Worm (Caenorhabditis elegans) whole organism, early embryonic: Measurements from ENCODE around the gene srh-284.

ENCODE experiments used
- B0310.2 ChIP-seq: sonication (generic microtip); optimal IDR thresholded peaks from 2 replicates; lab custom pipeline; 2016; ENCODE audit warnings: mild to moderate bottlenecking, missing genetic modification characterization, missing compliant biosample characterization
- F13C5.2 ChIP-seq: sonication (generic microtip); optimal IDR thresholded peaks from 2 replicates; lab custom pipeline; 2017; ENCODE audit warnings: mild to moderate bottlenecking, missing genetic modification characterization, inconsistent platforms, missing compliant biosample characterization
- aly-1 ChIP-seq: sonication (generic microtip); optimal IDR thresholded peaks from 2 replicates; lab custom pipeline; 2016; ENCODE audit warnings: missing genetic modification characterization, missing compliant biosample characterization
- ama-1 ChIP-seq: fragments of 150-350 bp; optimal IDR thresholded peaks from 2 replicates; lab custom pipeline; 2014
- ceh-13 ChIP-seq: fragments of 200-800 bp; sonication (Bioruptor generic); optimal IDR thresholded peaks from 2 replicates; lab custom pipeline; 2018; ENCODE audit warnings: mild to moderate bottlenecking, missing genetic modification characterization, missing compliant biosample characterization
- ceh-36 ChIP-seq: sonication (generic microtip); optimal IDR thresholded peaks from 2 replicates; lab custom pipeline; 2016; ENCODE audit warnings: missing genetic modification characterization, inconsistent platforms, missing compliant biosample characterization
- ets-7 ChIP-seq: sonication (generic microtip); optimal IDR thresholded peaks from 2 replicates; lab custom pipeline; 2016; ENCODE audit warnings: missing genotype, missing genetic modification characterization, missing compliant biosample characterization
- flt-1 ChIP-seq: fragments of 200-800 bp; sonication (Bioruptor generic); IDR thresholded peaks from 2 replicates; pipeline ENCODE4 v1.3.6; 2022; ENCODE audit warnings: missing genetic modification characterization, missing compliant biosample characterization
- hmbx-1 ChIP-seq: sonication (generic microtip); optimal IDR thresholded peaks from 2 replicates; lab custom pipeline; 2016; ENCODE audit warnings: mild to moderate bottlenecking, missing genetic modification characterization, missing compliant biosample characterization
- hmg-4 ChIP-seq: fragments of 200-800 bp; sonication (Bioruptor generic); optimal IDR thresholded peaks from 2 replicates; lab custom pipeline; 2018; ENCODE audit warnings: mild to moderate bottlenecking, missing genetic modification characterization, missing compliant biosample characterization
- hnd-1 ChIP-seq: sonication (generic microtip); optimal IDR thresholded peaks from 2 replicates; lab custom pipeline; 2016; ENCODE audit warnings: missing genetic modification characterization, missing compliant biosample characterization
- pes-1 ChIP-seq: fragments of 200-800 bp; sonication (Bioruptor generic); IDR thresholded peaks from 2 replicates; pipeline ENCODE4 v1.3.6; 2022; ENCODE audit warnings: missing genetic modification reagents, missing genetic modification characterization, missing compliant biosample characterization
- scrt-1 ChIP-seq: fragments of 200-800 bp; sonication (Bioruptor generic); IDR thresholded peaks from 2 replicates; pipeline ENCODE4 v1.3.6; 2022; ENCODE audit warnings: missing genetic modification characterization, missing compliant biosample characterization
- sea-1 ChIP-seq: fragments of 200-800 bp; sonication (Bioruptor generic); conservative IDR thresholded peaks from 2 replicates; pipeline ENCODE4 v1.3.6; 2022; ENCODE audit warnings: missing genetic modification characterization, missing compliant biosample characterization
- tbx-11 ChIP-seq: fragments of 200-800 bp; sonication (Bioruptor generic); IDR thresholded peaks from 2 replicates; pipeline ENCODE4 v1.3.6; 2022; ENCODE audit warnings: missing genetic modification characterization, missing compliant biosample characterization
- tbx-37 ChIP-seq: fragments of 200-800 bp; sonication (Bioruptor generic); conservative IDR thresholded peaks from 2 replicates; pipeline ENCODE4 v1.3.6; 2022; ENCODE audit warnings: missing genetic modification reagents, missing genetic modification characterization, missing compliant biosample characterization
- tra-4 ChIP-seq: sonication (generic microtip); optimal IDR thresholded peaks from 2 replicates; lab custom pipeline; 2017; ENCODE audit warnings: missing genetic modification characterization, missing compliant biosample characterization

The srh-284 gene

DNA sequence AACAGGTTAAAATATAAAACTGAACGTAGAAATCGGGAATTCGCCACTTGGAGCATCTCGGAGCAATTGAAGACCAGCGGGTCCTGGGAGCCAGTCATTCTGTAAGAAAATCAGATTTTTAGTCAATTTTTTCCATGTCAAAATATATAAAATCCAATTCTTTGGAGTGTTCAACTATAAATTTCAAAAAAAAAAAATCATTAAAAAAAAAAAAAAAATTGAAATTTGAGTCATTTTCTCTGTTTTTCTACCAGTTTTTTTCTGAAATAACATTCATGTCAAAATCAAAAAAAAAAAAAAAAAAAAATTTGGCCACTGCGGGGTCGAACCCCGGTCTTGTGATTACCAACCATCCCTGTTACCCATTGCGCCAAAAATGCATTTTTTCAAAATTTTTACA lies 16.2 kb downstream of the srh-284 start, which contains the start of gene srab-12:
Gene srab-12, minus strand, starts transcription at position 101 of the 400 bp plus-strand sequence.
- TF ChIP-seq ceh-13 (GFP tag; lab: Kevin White, UChicago) (no peak), pes-1 (no peak), flt-1 (GFP tag; lab: Robert Waterston, UW) (no peak), tbx-11 (GFP tag; lab: Robert Waterston, UW) (no peak), ets-7 (tag; lab: Kevin White, UChicago) (no peak), aly-1 (tag; lab: Kevin White, UChicago) (no peak), sea-1 (GFP tag; lab: Robert Waterston, UW) (no peak), tra-4 (tag; lab: Kevin White, UChicago) (no peak), F13C5.2 (tag; lab: Kevin White, UChicago) (no peak), B0310.2 (no peak), ama-1 (lab: Kevin White, UChicago) (no peak), ceh-36 (tag; lab: Kevin White, UChicago) (no peak), hmg-4 (no peak), hnd-1 (no peak), hmbx-1 (tag; lab: Kevin White, UChicago) (no peak), scrt-1 (GFP tag; lab: Robert Waterston, UW) (no peak), tbx-37 (GFP tag; lab: Robert Waterston, UW) (no peak)

DNA sequence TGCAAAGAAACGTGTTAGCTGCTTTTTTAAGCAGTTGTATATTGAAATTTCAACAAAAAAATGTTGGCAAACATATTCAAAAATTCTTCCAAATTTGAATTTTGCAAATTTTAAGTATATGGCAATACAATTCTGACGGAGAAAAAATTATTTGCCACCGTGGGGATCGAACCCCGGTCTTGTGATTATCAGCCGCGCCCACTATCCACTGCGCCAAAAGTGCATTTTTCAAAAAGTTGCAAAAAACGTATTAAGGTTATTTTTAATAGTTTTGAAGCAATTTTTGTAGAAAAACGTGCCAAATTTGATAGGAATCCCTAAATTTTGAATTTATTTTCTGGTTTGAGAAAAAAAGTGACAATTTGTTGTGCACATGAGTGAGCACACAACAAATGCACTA lies 17.0 kb downstream of the srh-284 start:
- no peak for TF ChIP-seq B0310.2

DNA sequence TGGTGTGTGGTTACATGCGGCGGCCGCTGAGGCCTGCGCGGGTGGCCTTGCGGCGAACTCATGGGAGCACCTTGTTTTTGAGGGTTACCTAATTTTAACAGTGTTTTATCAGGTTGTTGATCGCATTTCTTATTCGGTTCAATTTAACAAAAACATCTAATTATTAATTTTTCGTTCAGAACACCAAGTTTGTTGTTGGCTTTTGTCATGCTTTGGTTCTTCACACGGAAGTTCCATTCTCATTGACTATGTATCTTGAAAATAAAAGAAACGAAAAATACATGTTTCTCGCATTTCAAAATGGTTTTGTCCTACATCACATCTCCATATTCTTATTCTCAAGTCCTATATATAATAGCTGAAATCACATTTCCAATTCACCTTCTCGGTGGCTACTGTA lies 22.8 kb downstream of the srh-284 start, which contains the start of gene srh-290:
Gene srh-290, plus strand, starts transcription at position 301 of the 400 bp plus-strand sequence.
- TF ChIP-seq aly-1 (tag; lab: Kevin White, UChicago) (no peak), scrt-1 (GFP tag; lab: Robert Waterston, UW) (no peak), F13C5.2 (tag; lab: Kevin White, UChicago) (no peak), hmbx-1 (tag; lab: Kevin White, UChicago) (no peak), tbx-37 (GFP tag; lab: Robert Waterston, UW) (no peak), tra-4 (tag; lab: Kevin White, UChicago) (no peak), hmg-4 (no peak), ceh-13 (GFP tag; lab: Kevin White, UChicago) (no peak), B0310.2 (no peak), ceh-36 (tag; lab: Kevin White, UChicago) (no peak)

DNA sequence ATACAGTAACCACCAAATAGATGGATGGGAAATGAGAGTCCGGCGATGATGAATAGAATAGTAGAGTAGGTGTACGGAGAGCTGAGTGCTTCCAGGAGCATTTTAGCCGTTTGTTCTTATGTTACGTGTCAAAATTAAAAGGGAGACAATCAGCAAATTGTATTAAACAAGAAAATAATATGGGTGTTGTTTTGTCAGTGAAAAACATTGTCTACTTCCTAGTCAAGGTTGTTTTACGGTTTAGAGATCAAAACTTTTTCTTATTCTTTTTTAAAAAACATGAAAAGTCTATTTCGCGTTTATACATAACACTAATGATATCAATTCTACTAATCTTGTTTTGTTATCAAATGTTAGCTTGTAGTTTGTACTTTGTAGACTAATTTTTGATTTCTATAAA lies 26.6 kb downstream of the srh-284 start, which contains the start of gene srh-289:
Gene srh-289, minus strand, starts transcription at position 101 of the 400 bp plus-strand sequence.
- no peak for TF ChIP-seq hmbx-1 (tag; lab: Kevin White, UChicago)
- TF ChIP-seq aly-1 (tag; lab: Kevin White, UChicago), result no peak
- no peak for TF ChIP-seq scrt-1 (GFP tag; lab: Robert Waterston, UW)
- TF ChIP-seq tbx-37 (GFP tag; lab: Robert Waterston, UW), result no peak
- no peak for TF ChIP-seq ets-7 (tag; lab: Kevin White, UChicago)
- TF ChIP-seq ama-1 (lab: Kevin White, UChicago), result no peak
- TF ChIP-seq F13C5.2 (tag; lab: Kevin White, UChicago), result no peak
- TF ChIP-seq hnd-1, result no peak

DNA sequence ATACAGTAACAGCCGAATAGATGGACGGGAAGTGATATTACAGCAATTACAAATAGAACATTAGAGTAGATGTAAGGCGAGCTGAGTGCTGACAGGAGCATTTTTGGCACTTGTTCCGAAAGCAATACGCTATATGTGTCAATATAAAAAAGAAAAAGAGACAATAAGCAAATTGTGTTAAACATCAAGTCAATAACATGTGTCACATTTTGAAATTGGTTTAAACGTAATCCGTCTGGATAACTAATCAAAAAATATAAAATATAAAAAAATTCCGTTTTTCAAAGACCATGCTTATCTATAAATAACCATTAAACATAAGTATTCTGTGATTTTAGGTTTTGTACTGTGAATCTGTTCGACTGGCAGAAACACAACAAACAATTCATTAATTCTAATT lies 28.3 kb downstream of the srh-284 start, which contains the start of gene srh-288:
Gene srh-288, minus strand, starts transcription at position 101 of the 400 bp plus-strand sequence.
- TF ChIP-seq B0310.2 (no peak), sea-1 (GFP tag; lab: Robert Waterston, UW) (no peak), ceh-36 (tag; lab: Kevin White, UChicago) (no peak), ets-7 (tag; lab: Kevin White, UChicago) (no peak), tbx-37 (GFP tag; lab: Robert Waterston, UW) (no peak), aly-1 (tag; lab: Kevin White, UChicago) (no peak), ceh-13 (GFP tag; lab: Kevin White, UChicago) (no peak), hnd-1 (no peak), hmg-4 (no peak), ama-1 (lab: Kevin White, UChicago) (no peak), tbx-11 (GFP tag; lab: Robert Waterston, UW) (no peak), flt-1 (GFP tag; lab: Robert Waterston, UW) (no peak), tra-4 (tag; lab: Kevin White, UChicago) (no peak), scrt-1 (GFP tag; lab: Robert Waterston, UW) (no peak), F13C5.2 (tag; lab: Kevin White, UChicago) (no peak)

DNA sequence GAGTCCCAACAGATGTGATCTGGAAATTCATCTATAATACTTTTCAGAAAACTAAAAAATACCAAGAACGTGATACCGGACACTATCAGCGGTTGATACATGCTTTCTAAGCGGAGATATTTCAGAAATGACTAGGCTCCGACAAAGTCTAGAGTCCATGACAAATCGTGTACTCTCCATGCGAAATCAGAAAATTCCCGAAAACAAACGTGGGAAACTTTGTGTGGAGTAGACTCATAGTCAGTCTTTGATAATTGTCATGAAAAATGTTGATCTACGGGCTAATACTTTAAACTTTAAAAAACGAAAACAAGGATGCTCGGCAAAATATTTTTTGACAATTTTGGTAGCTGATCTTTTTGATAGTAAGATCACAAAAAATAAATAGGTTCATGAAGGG lies 31.4 kb downstream of the srh-284 start, which contains the start of gene srx-18:
Gene srx-18, minus strand, starts transcription at position 101 of the 400 bp plus-strand sequence.
- TF ChIP-seq tbx-37 (GFP tag; lab: Robert Waterston, UW) (no peak), pes-1 (no peak), hnd-1 (no peak), ama-1 (lab: Kevin White, UChicago) (no peak), F13C5.2 (tag; lab: Kevin White, UChicago) (no peak), hmg-4 (no peak), ets-7 (tag; lab: Kevin White, UChicago) (no peak), B0310.2 (no peak), aly-1 (tag; lab: Kevin White, UChicago) (no peak), tbx-11 (GFP tag; lab: Robert Waterston, UW) (no peak), scrt-1 (GFP tag; lab: Robert Waterston, UW) (no peak), hmbx-1 (tag; lab: Kevin White, UChicago) (no peak), tra-4 (tag; lab: Kevin White, UChicago) (no peak), sea-1 (GFP tag; lab: Robert Waterston, UW) (no peak)

DNA sequence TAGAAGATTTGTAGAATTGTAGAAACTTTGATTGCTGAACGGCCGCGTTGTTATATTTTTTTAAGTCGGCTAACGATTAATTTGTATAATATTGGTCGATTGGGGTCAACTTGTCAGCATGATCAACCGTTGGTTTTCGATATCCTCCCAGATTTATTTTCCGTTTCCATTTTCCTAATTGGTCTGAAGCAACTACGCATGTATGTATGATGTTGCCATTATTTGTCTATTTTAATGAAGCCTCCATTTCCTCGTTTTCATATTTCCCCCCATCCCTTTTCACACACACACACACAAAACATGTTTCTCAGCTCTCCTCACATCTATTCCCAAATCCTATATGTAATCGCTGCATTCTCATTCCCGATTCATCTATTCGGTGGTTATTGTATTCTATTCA lies 33.2 kb downstream of the srh-284 start, which contains the start of gene srh-287:
Gene srh-287, plus strand, starts transcription at position 301 of the 400 bp plus-strand sequence.
- TF ChIP-seq F13C5.2 (tag; lab: Kevin White, UChicago) (no peak), ceh-36 (tag; lab: Kevin White, UChicago) (no peak), flt-1 (GFP tag; lab: Robert Waterston, UW) (no peak), tbx-11 (GFP tag; lab: Robert Waterston, UW) (no peak), ama-1 (lab: Kevin White, UChicago) (no peak), hmbx-1 (tag; lab: Kevin White, UChicago) (no peak)
